Worm (Caenorhabditis elegans): ENCODE data around the gene dct-15.

ce11 chrIV:9778016-9778415 lies 32.5 kb downstream of the dct-15 start, which contains the start of gene T13F2.6:
- TF ChIP-seq ztf-11 (tag; optimal IDR thresholded peaks at IDR 0.05), result no peak
- TF ChIP-seq ztf-4 (tag; optimal IDR thresholded peaks at IDR 0.05), result no peak
- TF ChIP-seq nhr-77 (tag; optimal IDR thresholded peaks at IDR 0.05), result no peak
- TF ChIP-seq R02D3.7 (tag; optimal IDR thresholded peaks at IDR 0.05), result no peak
- TF ChIP-seq elt-3 (tag; optimal IDR thresholded peaks at IDR 0.05), result no peak
- no peak for TF ChIP-seq sem-4 (tag; optimal IDR thresholded peaks at IDR 0.05)
- no peak for TF ChIP-seq nhr-12 (tag; optimal IDR thresholded peaks at IDR 0.05)
- TF ChIP-seq lin-13 (GFP tag; optimal IDR thresholded peaks at IDR 0.05), result no peak
- no peak for TF ChIP-seq aly-2 (tag; optimal IDR thresholded peaks at IDR 0.05)
- no peak for TF ChIP-seq nhr-25 (tag; optimal IDR thresholded peaks at IDR 0.05)
- no peak for TF ChIP-seq skn-1 (tag; optimal IDR thresholded peaks at IDR 0.05)

Measured in whole organism, L2 larva.